Worm (Caenorhabditis elegans) whole organism, young adult: ENCODE measurements around the gene C05D12.5.
A peak's percentile ranks its signal among the peaks of the same experiment; 100 is the strongest.

ENCODE experiments used
- B0261.1 ChIP-seq: sonication (generic microtip); optimal IDR thresholded peaks from 2 replicates; lab custom pipeline; 2016; ENCODE audit warnings: mild to moderate bottlenecking, missing genetic modification characterization, moderate library complexity, missing compliant biosample characterization
- B0336.3 ChIP-seq: fragments of 200-800 bp; sonication (Bioruptor generic); IDR thresholded peaks from 2 replicates; pipeline ENCODE4 v1.3.6; 2022; ENCODE audit warnings: missing genetic modification characterization, missing compliant biosample characterization
- C06A6.2 ChIP-seq: fragments of 200-800 bp; sonication (Bioruptor generic); conservative IDR thresholded peaks from 2 replicates; pipeline ENCODE4 v1.3.6; 2022; ENCODE audit warnings: missing genetic modification characterization, missing compliant biosample characterization
- C17E4.6 ChIP-seq: fragments of 200-800 bp; sonication (Bioruptor generic); IDR thresholded peaks from 2 replicates; pipeline ENCODE4 v1.3.6; 2022; ENCODE audit warnings: missing genetic modification reagents, missing genetic modification characterization, missing compliant biosample characterization
- F22D6.2 ChIP-seq: sonication (generic microtip); optimal IDR thresholded peaks from 2 replicates; lab custom pipeline; 2016; ENCODE audit warnings: mild to moderate bottlenecking, missing genetic modification characterization, missing compliant biosample characterization
- F33H1.4 ChIP-seq: fragments of 200-800 bp; sonication (Bioruptor generic); IDR thresholded peaks from 2 replicates; pipeline ENCODE4 v1.3.6; 2022; ENCODE audit warnings: missing genetic modification reagents, missing genetic modification characterization, missing compliant biosample characterization
- F49E8.2 ChIP-seq: sonication (generic microtip); optimal IDR thresholded peaks from 3 replicates; lab custom pipeline; 2017; ENCODE audit warnings: missing genetic modification characterization, mild to moderate bottlenecking, missing compliant biosample characterization, antibody characterized with exemption, moderate library complexity; ENCODE audit not compliant: insufficient read depth
- K11D2.4 ChIP-seq: fragments of 200-800 bp; sonication (Bioruptor generic); IDR thresholded peaks from 2 replicates; pipeline ENCODE4 v1.3.6; 2022; ENCODE audit warnings: missing genetic modification reagents, missing genetic modification characterization, missing compliant biosample characterization
- K12H6.12 ChIP-seq: fragments of 200-800 bp; sonication (Bioruptor generic); optimal IDR thresholded peaks from 2 replicates; lab custom pipeline; 2018; ENCODE audit warnings: mild to moderate bottlenecking, missing genetic modification characterization, missing compliant biosample characterization
- Y53F4B.3 ChIP-seq: fragments of 200-800 bp; sonication (Bioruptor generic); IDR thresholded peaks from 2 replicates; pipeline ENCODE4 v1.3.6; 2022; ENCODE audit warnings: missing genetic modification reagents, missing genetic modification characterization, missing compliant biosample characterization
- Y53G8AR.9 ChIP-seq: fragments of 200-800 bp; sonication (Bioruptor generic); conservative IDR thresholded peaks from 2 replicates; pipeline ENCODE4 v1.3.6; 2022; ENCODE audit warnings: missing genetic modification reagents, missing genetic modification characterization, missing compliant biosample characterization
- Y56A3A.18 ChIP-seq: fragments of 200-800 bp; sonication (Bioruptor generic); IDR thresholded peaks from 2 replicates; pipeline ENCODE4 v1.3.6; 2022; ENCODE audit warnings: missing genetic modification reagents, missing genetic modification characterization, missing compliant biosample characterization
- Y67H2A.10 ChIP-seq: fragments of 200-800 bp; sonication (Bioruptor generic); conservative IDR thresholded peaks from 2 replicates; pipeline ENCODE4 v1.3.6; 2022; ENCODE audit warnings: missing genetic modification reagents, missing genetic modification characterization, missing compliant biosample characterization
- Y79H2A.3 ChIP-seq: fragments of 200-800 bp; sonication (Bioruptor generic); conservative IDR thresholded peaks from 2 replicates; pipeline ENCODE4 v1.3.6; 2022; ENCODE audit warnings: missing genetic modification reagents, missing genetic modification characterization, missing compliant biosample characterization
- Y95B8A.8 ChIP-seq: fragments of 200-800 bp; sonication (Bioruptor generic); IDR thresholded peaks from 2 replicates; pipeline ENCODE4 v1.3.6; 2022; ENCODE audit warnings: missing genetic modification reagents, missing genetic modification characterization, missing compliant biosample characterization
- ama-1 ChIP-seq, 3 experiments: fragments of 150-350 bp in 1 of 3; sonication (generic microtip) in 2 of 3; optimal IDR thresholded peaks; 2 replicates each; lab custom pipeline; 2014 to 2018; ENCODE audit warnings: missing biosample characterization in 2 of 3, missing genetic modification characterization in 2 of 3, missing genetic modification reagents in 2 of 3
- atf-7 ChIP-seq: sonication (generic microtip); optimal IDR thresholded peaks from 2 replicates; lab custom pipeline; 2017; ENCODE audit warnings: mild to moderate bottlenecking, missing genetic modification characterization, missing compliant biosample characterization
- athp-1 ChIP-seq: sonication (generic microtip); optimal IDR thresholded peaks from 2 replicates; lab custom pipeline; 2017; ENCODE audit warnings: mild to moderate bottlenecking, missing genetic modification characterization, missing compliant biosample characterization
- bed-1 ChIP-seq: fragments of 200-800 bp; sonication (Bioruptor generic); IDR thresholded peaks from 2 replicates; pipeline ENCODE4 v1.3.6; 2022; ENCODE audit warnings: missing genetic modification reagents, missing genetic modification characterization, missing compliant biosample characterization
- ccch-3 ChIP-seq: fragments of 200-800 bp; sonication (Bioruptor generic); optimal IDR thresholded peaks from 2 replicates; lab custom pipeline; 2018; ENCODE audit warnings: mild to moderate bottlenecking, missing genetic modification characterization, missing compliant biosample characterization
- cebp-2 ChIP-seq: fragments of 200-800 bp; sonication (Bioruptor generic); IDR thresholded peaks from 2 replicates; pipeline ENCODE4 v1.3.6; 2022; ENCODE audit warnings: missing genetic modification characterization, missing compliant biosample characterization
- ceh-100 ChIP-seq: fragments of 200-800 bp; sonication (Bioruptor generic); IDR thresholded peaks from 2 replicates; pipeline ENCODE4 v1.3.6; 2022; ENCODE audit warnings: missing genetic modification reagents, missing genetic modification characterization, missing compliant biosample characterization
- ceh-27 ChIP-seq: fragments of 200-800 bp; sonication (Bioruptor generic); optimal IDR thresholded peaks from 2 replicates; lab custom pipeline; 2018; ENCODE audit warnings: mild to moderate bottlenecking, missing genetic modification characterization, moderate library complexity, missing compliant biosample characterization
- dox-1 ChIP-seq: fragments of 200-800 bp; sonication (Bioruptor generic); IDR thresholded peaks from 2 replicates; pipeline ENCODE4 v1.3.6; 2022; ENCODE audit warnings: missing genetic modification reagents, missing genetic modification characterization, missing compliant biosample characterization
- dpl-1 ChIP-seq: fragments of 150-350 bp; optimal IDR thresholded peaks from 2 replicates; lab custom pipeline; 2014; ENCODE audit warnings: missing biosample characterization, missing genetic modification reagents, missing genetic modification characterization
- efl-1 ChIP-seq: fragments of 150-350 bp; optimal IDR thresholded peaks from 2 replicates; lab custom pipeline; 2014; ENCODE audit warnings: missing biosample characterization, missing genetic modification reagents, missing genetic modification characterization
- him-1 ChIP-seq: sonication (generic microtip); optimal IDR thresholded peaks from 2 replicates; lab custom pipeline; 2016; ENCODE audit warnings: missing genotype, missing genetic modification reagents, missing genetic modification characterization, missing compliant biosample characterization
- lin-26 ChIP-seq: fragments of 200-800 bp; sonication (Bioruptor generic); IDR thresholded peaks from 2 replicates; pipeline ENCODE4 v1.3.6; 2022; ENCODE audit warnings: missing genetic modification reagents, missing genetic modification characterization, missing compliant biosample characterization
- lin-40 ChIP-seq: sonication (generic microtip); optimal IDR thresholded peaks from 2 replicates; lab custom pipeline; 2016; ENCODE audit warnings: missing genetic modification characterization, mild to moderate bottlenecking, missing compliant biosample characterization, missing genotype, missing genetic modification reagents
- madf-3 ChIP-seq: fragments of 200-800 bp; sonication (Bioruptor generic); IDR thresholded peaks from 2 replicates; pipeline ENCODE4 v1.3.6; 2022; ENCODE audit warnings: missing genetic modification reagents, missing genetic modification characterization, missing compliant biosample characterization
- mcd-1 ChIP-seq: fragments of 200-800 bp; sonication (Bioruptor generic); IDR thresholded peaks from 2 replicates; pipeline ENCODE4 v1.3.6; 2022; ENCODE audit warnings: missing genetic modification reagents, missing genetic modification characterization, missing compliant biosample characterization
- nfyb-1 ChIP-seq: fragments of 200-800 bp; sonication (Bioruptor generic); IDR thresholded peaks from 2 replicates; pipeline ENCODE4 v1.3.6; 2022; ENCODE audit warnings: missing genetic modification reagents, missing genetic modification characterization, missing compliant biosample characterization
- nhr-120 ChIP-seq: fragments of 200-800 bp; sonication (Bioruptor generic); IDR thresholded peaks from 2 replicates; pipeline ENCODE4 v1.3.6; 2022; ENCODE audit warnings: missing genetic modification characterization, missing compliant biosample characterization
- nhr-27 ChIP-seq: fragments of 200-800 bp; sonication (Bioruptor generic); optimal IDR thresholded peaks from 2 replicates; lab custom pipeline; 2018; ENCODE audit warnings: mild to moderate bottlenecking, missing genetic modification characterization, moderate library complexity, missing compliant biosample characterization
- nhr-90 ChIP-seq: sonication (generic microtip); optimal IDR thresholded peaks from 2 replicates; lab custom pipeline; 2016; ENCODE audit warnings: missing genotype, mild to moderate bottlenecking, missing genetic modification characterization, missing compliant biosample characterization
- pbrm-1 ChIP-seq: fragments of 200-800 bp; sonication (Bioruptor generic); IDR thresholded peaks from 2 replicates; pipeline ENCODE4 v1.3.6; 2022; ENCODE audit warnings: missing genetic modification reagents, missing genetic modification characterization, missing compliant biosample characterization
- rcor-1 ChIP-seq: fragments of 200-800 bp; sonication (Bioruptor generic); IDR thresholded peaks from 2 replicates; pipeline ENCODE4 v1.3.6; 2022; ENCODE audit warnings: missing genetic modification reagents, missing genetic modification characterization, missing compliant biosample characterization
- rpc-1 ChIP-seq, 2 experiments: fragments of 150-350 bp in 1 of 2; sonication (generic microtip) in 1 of 2; optimal IDR thresholded peaks; 2 replicates each; lab custom pipeline; 2014 to 2018; ENCODE audit warnings: missing biosample characterization in 1 of 2, missing genetic modification characterization in 1 of 2, missing genetic modification reagents in 1 of 2, missing genotype in 1 of 2
- snpc-1.1 ChIP-seq: sonication (generic microtip); optimal IDR thresholded peaks from 2 replicates; lab custom pipeline; 2017; ENCODE audit warnings: missing genetic modification characterization, mild to moderate bottlenecking, missing compliant biosample characterization, antibody characterized with exemption, moderate library complexity, missing genotype, missing genetic modification reagents; ENCODE audit not compliant: insufficient read depth
- snpc-3.4 ChIP-seq: sonication (generic microtip); optimal IDR thresholded peaks from 2 replicates; lab custom pipeline; 2017; ENCODE audit warnings: missing genetic modification characterization, mild to moderate bottlenecking, missing compliant biosample characterization, antibody characterized with exemption, moderate library complexity, missing genotype, missing genetic modification reagents
- zfh-2 ChIP-seq: fragments of 200-800 bp; sonication (Bioruptor generic); conservative IDR thresholded peaks from 2 replicates; pipeline ENCODE4 v1.3.6; 2022; ENCODE audit warnings: missing genetic modification reagents, missing genetic modification characterization, missing compliant biosample characterization
- ztf-22 ChIP-seq: fragments of 200-800 bp; sonication (Bioruptor generic); optimal IDR thresholded peaks from 2 replicates; lab custom pipeline; 2018; ENCODE audit warnings: mild to moderate bottlenecking, missing genetic modification characterization, moderate library complexity, missing compliant biosample characterization
- ztf-25 ChIP-seq: fragments of 200-800 bp; sonication (Bioruptor generic); IDR thresholded peaks from 2 replicates; pipeline ENCODE4 v1.3.6; 2022; ENCODE audit warnings: missing genetic modification reagents, missing genetic modification characterization, missing compliant biosample characterization
- ztf-6 ChIP-seq: fragments of 200-800 bp; sonication (Bioruptor generic); IDR thresholded peaks from 2 replicates; pipeline ENCODE4 v1.3.6; 2022; ENCODE audit warnings: missing genetic modification reagents, missing genetic modification characterization, missing compliant biosample characterization

The C05D12.5 gene

DNA sequence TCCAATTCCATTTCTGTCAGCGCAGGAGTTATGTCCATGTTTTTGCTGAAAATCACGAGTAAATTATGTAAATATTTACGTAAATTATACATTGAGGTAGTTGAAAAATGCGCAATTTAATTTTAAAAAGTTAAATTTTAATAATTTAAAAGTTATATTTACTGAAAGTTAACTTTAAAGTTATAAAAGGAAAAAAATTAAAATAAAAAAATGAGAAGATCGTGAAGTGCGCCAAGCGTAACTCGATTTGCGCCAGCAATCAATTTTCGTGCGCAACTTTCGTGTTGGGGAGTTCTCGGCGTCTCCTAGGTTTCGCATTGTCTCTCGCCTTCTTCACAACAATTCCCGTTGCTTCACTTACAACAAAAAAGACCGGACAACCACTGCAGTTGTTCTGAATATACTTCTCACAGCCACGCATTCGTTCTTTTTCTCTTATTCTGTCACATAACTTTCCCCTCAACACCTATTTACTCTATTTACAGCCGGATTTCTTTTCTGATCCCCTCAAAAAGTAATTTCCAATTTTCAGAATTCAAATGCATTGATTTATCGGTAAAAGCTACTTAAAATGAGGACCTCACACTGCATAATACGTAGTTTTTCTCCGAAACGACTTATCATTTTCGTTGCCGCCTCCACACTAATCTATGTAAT is 39.6 kb downstream of the C05D12.5 start, which contains the start of the genes metl-1 and W02B12.11 (continued):
- TF ChIP-seq Y53F4B.3 (GFP tag; lab: Robert Waterston, UW) = no peak
- peak; percentile 83 for TF ChIP-seq K11D2.4
- peak; percentile 72; the same call in 1 of the 2 replicates for TF ChIP-seq Y56A3A.18 (GFP tag; lab: Robert Waterston, UW)
- no peak for TF ChIP-seq ztf-6 (GFP tag; lab: Robert Waterston, UW)
- peak; percentile 69; the same call in 1 of the 2 replicates for TF ChIP-seq zfh-2 (GFP tag; lab: Robert Waterston, UW)
- TF ChIP-seq C06A6.2 (GFP tag; lab: Robert Waterston, UW) = peak; percentile 69
- TF ChIP-seq pbrm-1 (GFP tag; lab: Robert Waterston, UW) = peak; percentile 90
- TF ChIP-seq ama-1 (optimal IDR thresholded peaks at IDR 0.05; lab: Kevin White, UChicago) = no peak
- no peak for TF ChIP-seq ama-1 (GFP tag; optimal IDR thresholded peaks at IDR 0.05; lab: Kevin White, UChicago)
- TF ChIP-seq Y53G8AR.9 (GFP tag; lab: Robert Waterston, UW) = peak; percentile 93
- peak; percentile 88 for TF ChIP-seq lin-40 (tag; lab: Kevin White, UChicago)
- peak; percentile 23 for TF ChIP-seq K12H6.12 (tag; lab: Kevin White, UChicago)
- TF ChIP-seq Y67H2A.10 = no peak
- TF ChIP-seq mcd-1 (GFP tag; lab: Robert Waterston, UW) = peak; percentile 88
- peak; percentile 59; the same call in 1 of the 2 replicates for TF ChIP-seq lin-26 (GFP tag; lab: Robert Waterston, UW)
- peak; percentile 39 for TF ChIP-seq snpc-1.1 (tag; lab: Kevin White, UChicago)
- peak; percentile 43 for TF ChIP-seq F22D6.2 (tag; lab: Kevin White, UChicago)
- TF ChIP-seq ccch-3 (GFP tag; lab: Kevin White, UChicago) = no peak
- peak; percentile 53 for TF ChIP-seq atf-7 (tag; lab: Kevin White, UChicago)
- peak; percentile 92 for TF ChIP-seq rcor-1 (GFP tag; lab: Robert Waterston, UW)
- peak; percentile 67; the same call in 1 of the 2 replicates for TF ChIP-seq C17E4.6
- TF ChIP-seq F49E8.2 (tag; lab: Kevin White, UChicago) = peak; percentile 12
- TF ChIP-seq nfyb-1 (GFP tag; lab: Robert Waterston, UW) = peak; percentile 87
- TF ChIP-seq efl-1 = no peak
- TF ChIP-seq ceh-27 (GFP tag; lab: Kevin White, UChicago) = peak; percentile 43
- TF ChIP-seq Y79H2A.3 (GFP tag; lab: Robert Waterston, UW) = no peak
- peak; percentile 75 for TF ChIP-seq F33H1.4 (GFP tag; lab: Robert Waterston, UW)
- TF ChIP-seq, all 124 proteins: peak for 61

DNA sequence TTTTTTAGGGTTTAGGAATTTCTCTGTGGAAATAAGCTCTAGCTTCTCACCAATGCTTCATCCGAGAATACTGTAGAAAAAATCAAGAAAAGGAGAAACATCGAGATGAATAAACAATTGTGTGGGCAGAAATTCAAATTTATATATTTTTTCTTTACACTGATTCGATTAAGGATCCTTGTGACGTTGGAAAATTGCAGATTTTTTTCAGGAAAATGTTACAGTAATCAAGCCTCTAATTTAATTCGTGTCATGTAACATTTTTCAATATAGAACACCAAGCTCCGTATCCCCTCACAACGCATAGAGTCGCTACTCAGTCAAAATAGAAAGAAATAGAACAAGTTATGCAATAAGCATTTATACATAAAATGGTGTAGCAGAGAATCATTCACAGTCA is 42.4 kb downstream of the C05D12.5 start, which contains the start of gene W02B12.16:
Gene W02B12.16, minus strand, starts transcription at position 101 of the 400 bp plus-strand sequence.
- no peak for TF ChIP-seq rpc-1 (optimal IDR thresholded peaks at IDR 0.05; lab: Kevin White, UChicago)
- no peak for TF ChIP-seq rpc-1 (tag; optimal IDR thresholded peaks at IDR 0.05; lab: Kevin White, UChicago)
- no peak for TF ChIP-seq ztf-25 (GFP tag; lab: Robert Waterston, UW)
- TF ChIP-seq Y95B8A.8 (GFP tag; lab: Robert Waterston, UW) = no peak
- TF ChIP-seq C06A6.2 (GFP tag; lab: Robert Waterston, UW) = no peak
- no peak for TF ChIP-seq nhr-120 (GFP tag; lab: Robert Waterston, UW)
- no peak for TF ChIP-seq bed-1 (GFP tag; lab: Robert Waterston, UW)
- TF ChIP-seq B0261.1 (tag; lab: Kevin White, UChicago) = no peak
- no peak for TF ChIP-seq ztf-22 (GFP tag; lab: Kevin White, UChicago)

DNA sequence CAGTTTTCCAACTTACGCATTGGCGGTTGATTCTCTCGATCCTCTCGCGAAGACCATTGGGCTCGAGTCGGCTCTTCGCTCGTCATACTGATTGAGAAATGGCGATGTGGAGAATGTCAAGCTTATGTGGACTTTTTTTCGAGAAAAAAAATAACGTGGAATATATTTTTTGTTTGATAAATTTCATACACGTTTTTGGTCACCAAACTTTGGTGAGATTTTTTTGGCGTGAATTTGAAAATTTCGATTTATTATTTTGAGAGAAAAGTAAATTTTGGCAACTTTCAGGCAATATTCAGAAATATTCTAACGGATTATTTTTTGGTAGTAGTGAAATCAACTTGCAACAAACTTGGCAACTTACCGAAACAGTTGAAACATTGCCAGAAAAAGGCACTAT is 45.0 kb downstream of the C05D12.5 start, which contains the start of gene W02B12.12:
Gene W02B12.12, minus strand, starts transcription at position 101 of the 400 bp plus-strand sequence.
- TF ChIP-seq dox-1 (no peak), him-1 (tag; lab: Kevin White, UChicago) (no peak), madf-3 (GFP tag; lab: Robert Waterston, UW) (no peak), B0336.3 (no peak), cebp-2 (GFP tag; lab: Robert Waterston, UW) (no peak), snpc-3.4 (no peak), athp-1 (no peak), rcor-1 (GFP tag; lab: Robert Waterston, UW) (no peak), ceh-100 (no peak), nhr-90 (tag; lab: Kevin White, UChicago) (no peak), dpl-1 (GFP tag; lab: Kevin White, UChicago) (no peak), ccch-3 (GFP tag; lab: Kevin White, UChicago) (no peak), nhr-27 (no peak)
